Fruit fly (Drosophila melanogaster) Kc167 (cell line): Measurements from ENCODE around the gene TBC1D16.

Experiments used
- Myc ChIP-seq: fragments of >200 bp; optimal IDR thresholded peaks from 2 replicates; lab custom pipeline; 2017; ENCODE audit warnings: missing external identifiers
- Sin3A ChIP-seq: fragments of >200 bp; optimal IDR thresholded peaks from 2 replicates; lab custom pipeline; 2018; ENCODE audit warnings: missing external identifiers
- h ChIP-seq: fragments of >200 bp; optimal IDR thresholded peaks from 3 replicates; lab custom pipeline; 2018; ENCODE audit warnings: missing external identifiers
- insv ChIP-seq: fragments of >200 bp; optimal IDR thresholded peaks from 3 replicates; lab custom pipeline; 2018; ENCODE audit warnings: missing external identifiers
- psq ChIP-seq: fragments of >200 bp; optimal IDR thresholded peaks from 2 replicates; lab custom pipeline; 2017; ENCODE audit warnings: missing external identifiers
- ttk ChIP-seq: sonication (Bioruptor generic); optimal IDR thresholded peaks from 2 replicates; lab custom pipeline; 2017; ENCODE audit warnings: missing external identifiers

TBC1D16 gene

DNA sequence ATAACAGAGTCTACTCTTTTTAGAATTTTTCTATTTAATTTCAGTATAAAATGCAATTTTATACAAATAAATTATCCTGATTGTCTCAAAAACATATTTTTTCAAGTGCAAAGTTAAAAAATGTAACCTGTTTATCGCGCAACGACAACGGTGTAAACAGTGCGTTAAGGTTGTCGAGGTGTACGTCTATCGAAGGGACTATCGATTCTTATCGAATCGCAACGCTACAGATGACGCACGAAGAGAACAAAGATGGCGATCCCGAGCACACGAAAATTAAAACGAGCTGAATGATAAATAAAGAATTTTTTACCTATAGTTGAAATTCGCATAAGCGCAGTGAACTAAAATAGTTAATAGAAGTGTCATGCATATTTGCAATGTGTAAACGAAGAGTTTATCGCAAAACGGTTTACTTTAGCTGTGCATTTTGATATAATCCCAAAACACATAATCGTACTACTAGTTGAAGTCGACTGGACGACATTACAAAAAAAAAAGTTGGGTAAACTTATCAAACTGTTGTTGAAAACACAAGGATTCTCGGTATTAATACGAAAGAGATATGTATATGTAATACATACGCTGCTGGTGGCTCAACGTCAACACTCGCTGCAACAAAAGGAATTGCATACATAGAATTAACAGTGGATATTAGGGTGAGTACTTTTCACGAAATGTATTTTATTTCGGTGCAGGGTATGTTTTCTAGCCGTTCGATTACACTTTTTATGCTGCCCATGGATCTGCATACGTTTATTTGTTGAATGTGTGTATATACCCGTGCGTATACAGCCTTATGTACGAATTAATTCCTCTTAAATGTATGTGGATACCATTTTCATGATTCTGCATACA is 47.4 kb downstream of the TBC1D16 start, which contains the start of gene da:
Gene da, plus strand, starts transcription at position 237 of the 858 bp plus-strand sequence.
- no peak for TF ChIP-seq Myc (lab: Kevin White, UChicago)
- TF ChIP-seq h: no peak
- no peak for TF ChIP-seq insv (lab: Kevin White, UChicago)
- no peak for TF ChIP-seq ttk (lab: Kevin White, UChicago)
- TF ChIP-seq Sin3A (lab: Kevin White, UChicago): no peak
- TF ChIP-seq psq (lab: Kevin White, UChicago): no peak

DNA sequence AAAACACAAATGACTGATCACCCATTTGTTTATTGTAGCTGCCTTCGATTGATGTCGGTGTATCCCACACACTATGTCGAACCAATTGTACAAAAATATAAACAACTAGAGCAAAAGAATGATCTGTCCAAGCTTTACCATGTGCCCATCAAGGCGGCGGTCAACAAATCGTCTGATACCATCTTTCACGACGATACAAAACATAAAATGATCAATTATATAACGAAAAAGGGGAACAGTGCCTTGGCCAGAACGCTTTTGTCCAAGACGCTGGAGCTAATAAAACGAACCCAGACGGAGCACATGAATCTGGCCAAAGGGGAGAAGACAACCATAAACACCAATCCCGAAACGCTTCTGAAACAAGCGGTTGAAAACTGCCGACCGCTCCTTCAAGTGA is 48.6 kb downstream of the TBC1D16 start:
- no peak for TF ChIP-seq insv (lab: Kevin White, UChicago)
- TF ChIP-seq Sin3A (lab: Kevin White, UChicago): no peak
- no peak for TF ChIP-seq psq (lab: Kevin White, UChicago)
- TF ChIP-seq ttk (lab: Kevin White, UChicago): no peak
- no peak for TF ChIP-seq Myc (lab: Kevin White, UChicago)
- no peak for TF ChIP-seq h

DNA sequence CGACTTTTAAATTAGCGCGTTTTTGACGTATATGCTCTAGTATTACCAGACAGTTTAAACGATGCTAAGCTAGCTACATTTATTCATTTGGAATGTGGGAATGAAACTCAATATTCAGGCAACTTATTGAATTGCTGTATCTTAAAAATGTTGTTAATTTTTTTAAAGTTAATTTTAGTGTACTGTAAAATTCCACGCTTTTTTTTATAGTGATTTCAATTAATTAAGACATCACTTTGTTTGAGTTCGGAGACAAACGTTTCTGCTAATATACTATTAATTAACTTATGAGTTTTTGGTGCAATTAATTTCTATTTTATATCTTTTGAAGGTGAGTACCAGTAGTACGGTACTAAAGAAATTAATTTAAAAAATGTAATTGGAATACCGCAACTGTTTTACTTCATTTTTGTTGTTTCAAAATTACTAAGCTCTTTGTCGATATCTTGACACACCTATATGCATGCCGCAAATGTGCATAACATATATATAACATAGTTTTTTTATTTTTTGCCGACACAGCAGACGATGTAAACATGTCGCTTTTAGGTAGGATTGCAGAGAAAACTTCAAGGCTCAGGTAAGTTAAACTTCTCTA is 49.1 kb downstream of the TBC1D16 start, which contains the start of the genes Cdk1 and mRpS7:
Gene Cdk1, minus strand, starts transcription at position 55 of the 598 bp plus-strand sequence.
Gene mRpS7, plus strand, starts transcription at position 455 of the 598 bp plus-strand sequence.
- no peak for TF ChIP-seq Sin3A (lab: Kevin White, UChicago)
